Fruit fly (Drosophila melanogaster) whole organism, embryonic: Measurements from ENCODE around the gene CG43867.
A peak's percentile ranks its signal among the peaks of the same experiment; 100 is the strongest.

Experiments
- CG10147 ChIP-seq: fragments of 200-800 bp; sonication (Bioruptor generic); optimal IDR thresholded peaks from 2 replicates; lab custom pipeline; 2019; ENCODE audit warnings: missing biosample characterization, mild to moderate bottlenecking, missing genetic modification characterization, moderate library complexity
- CG11456 ChIP-seq: fragments of 200-800 bp; sonication (Bioruptor generic); IDR thresholded peaks from 3 replicates; pipeline ENCODE4 v1.3.6; 2022; ENCODE audit warnings: missing biosample characterization, missing genetic modification characterization
- CG11560 ChIP-seq: fragments of 200-800 bp; sonication (Bioruptor generic); IDR thresholded peaks from 3 replicates; pipeline ENCODE4 v1.3.6; 2022; ENCODE audit warnings: missing biosample characterization, missing genetic modification characterization
- CG12155 ChIP-seq: fragments of 200-800 bp; sonication (Bioruptor generic); optimal IDR thresholded peaks from 3 replicates; lab custom pipeline; 2016; ENCODE audit warnings: missing biosample characterization, missing genetic modification characterization
- CG12236 ChIP-seq: fragments of 200-800 bp; sonication (Bioruptor generic); optimal IDR thresholded peaks from 2 replicates; lab custom pipeline; 2016; ENCODE audit warnings: missing biosample characterization, missing genetic modification characterization
- CG12744 ChIP-seq: fragments of 200-800 bp; sonication (Bioruptor generic); optimal IDR thresholded peaks from 2 replicates; lab custom pipeline; 2016; ENCODE audit warnings: missing biosample characterization, missing genetic modification characterization
- CG1792 ChIP-seq: fragments of 200-800 bp; sonication (Bioruptor generic); optimal IDR thresholded peaks from 2 replicates; lab custom pipeline; 2016; ENCODE audit warnings: missing biosample characterization, missing genetic modification characterization
- CG1832 ChIP-seq: fragments of 200-800 bp; sonication (Bioruptor generic); optimal IDR thresholded peaks from 2 replicates; lab custom pipeline; 2017; ENCODE audit warnings: missing biosample characterization, mild to moderate bottlenecking, missing genetic modification characterization, inconsistent platforms
- CG2199 ChIP-seq: fragments of 200-800 bp; sonication (Bioruptor generic); IDR thresholded peaks from 3 replicates; pipeline ENCODE4 v1.3.6; 2022; ENCODE audit warnings: missing biosample characterization, missing genetic modification characterization
- CG3163 ChIP-seq: fragments of 200-800 bp; sonication (Bioruptor generic); optimal IDR thresholded peaks from 3 replicates; lab custom pipeline; 2016; ENCODE audit warnings: missing biosample characterization, missing genetic modification characterization
- CG4282 ChIP-seq: fragments of 200-800 bp; sonication (Bioruptor generic); optimal IDR thresholded peaks from 2 replicates; lab custom pipeline; 2016; ENCODE audit warnings: missing biosample characterization, missing genetic modification characterization
- CG4404 ChIP-seq: fragments of 200-800 bp; sonication (Bioruptor generic); IDR thresholded peaks from 2 replicates; pipeline ENCODE4 v1.3.6; 2022; ENCODE audit warnings: missing biosample characterization, missing genetic modification characterization
- CG6175 ChIP-seq: fragments of 200-800 bp; sonication (Bioruptor generic); IDR thresholded peaks from 3 replicates; pipeline ENCODE4 v1.3.6; 2022; ENCODE audit warnings: missing biosample characterization, missing genetic modification characterization
- CG6689 ChIP-seq: fragments of 200-800 bp; sonication (Bioruptor generic); IDR thresholded peaks from 2 replicates; pipeline ENCODE4 v1.3.6; 2022; ENCODE audit warnings: missing biosample characterization, missing genetic modification characterization
- CG8089 ChIP-seq: fragments of 200-800 bp; sonication (Bioruptor generic); optimal IDR thresholded peaks from 3 replicates; lab custom pipeline; 2016; ENCODE audit warnings: missing biosample characterization, missing genetic modification characterization
- CG8290 ChIP-seq, 3 experiments: fragments of 200-800 bp; sonication (Bioruptor generic); optimal IDR thresholded peaks; 2 replicates each; lab custom pipeline; 2016 to 2019; ENCODE audit warnings: missing biosample characterization in 3 of 3, missing genetic modification characterization in 3 of 3, mild to moderate bottlenecking in 2 of 3, moderate library complexity in 1 of 3
- CG9215 ChIP-seq: fragments of 200-800 bp; sonication (Bioruptor generic); IDR thresholded peaks from 2 replicates; pipeline ENCODE4 v1.3.6; 2022; ENCODE audit warnings: missing biosample characterization, missing genetic modification characterization
- Dip3 ChIP-seq: fragments of 200-800 bp; sonication (Bioruptor generic); optimal IDR thresholded peaks from 3 replicates; lab custom pipeline; 2016; ENCODE audit warnings: missing biosample characterization, missing genetic modification characterization
- GATAe ChIP-seq: fragments of 200-800 bp; sonication (Bioruptor generic); conservative IDR thresholded peaks from 2 replicates; pipeline ENCODE4 v1.3.6; 2022; ENCODE audit warnings: missing biosample characterization, missing genetic modification characterization
- Hmr ChIP-seq: fragments of 200-800 bp; sonication (Bioruptor generic); optimal IDR thresholded peaks from 3 replicates; lab custom pipeline; 2017; ENCODE audit warnings: mild to moderate bottlenecking, missing biosample characterization, missing genetic modification reagents, missing genetic modification characterization
- Neu2 ChIP-seq: fragments of 200-800 bp; sonication (Bioruptor generic); optimal IDR thresholded peaks from 3 replicates; lab custom pipeline; 2016; ENCODE audit warnings: missing biosample characterization, missing genetic modification characterization, borderline replicate concordance
- Oaz ChIP-seq: fragments of 200-800 bp; sonication (Bioruptor generic); IDR thresholded peaks from 2 replicates; pipeline ENCODE4 v1.3.6; 2022; ENCODE audit warnings: missing biosample characterization, missing genetic modification characterization
- Poxn ChIP-seq: fragments of 200-800 bp; sonication (Bioruptor generic); IDR thresholded peaks from 2 replicates; pipeline ENCODE4 v1.3.6; 2022; ENCODE audit warnings: missing biosample characterization, missing genetic modification characterization
- Rfx ChIP-seq: fragments of 200-800 bp; sonication (Bioruptor generic); IDR thresholded peaks from 2 replicates; pipeline ENCODE4 v1.3.6; 2022; ENCODE audit warnings: missing biosample characterization, missing genetic modification characterization
- Sry-δ ChIP-seq: fragments of 200-800 bp; sonication (Bioruptor generic); optimal IDR thresholded peaks from 2 replicates; lab custom pipeline; 2016; ENCODE audit warnings: missing biosample characterization, missing genetic modification characterization
- Ssrp ChIP-seq: fragments of 200-800 bp; sonication (Bioruptor generic); optimal IDR thresholded peaks from 2 replicates; lab custom pipeline; 2018; ENCODE audit warnings: missing biosample characterization, mild to moderate bottlenecking, missing genetic modification characterization, moderate library complexity
- bab2 ChIP-seq: fragments of 200-800 bp; sonication (Bioruptor generic); optimal IDR thresholded peaks from 2 replicates; lab custom pipeline; 2016; ENCODE audit warnings: missing biosample characterization, missing genetic modification characterization
- cad ChIP-seq: fragments of >200 bp; optimal IDR thresholded peaks from 2 replicates; lab custom pipeline; 2017; ENCODE audit warnings: missing biosample characterization, missing genetic modification characterization
- chm ChIP-seq: fragments of 200-800 bp; sonication (Bioruptor generic); IDR thresholded peaks from 2 replicates; pipeline ENCODE4 v1.3.6; 2022; ENCODE audit warnings: missing biosample characterization, missing genetic modification characterization
- chn ChIP-seq: fragments of 200-800 bp; sonication (Bioruptor generic); optimal IDR thresholded peaks from 2 replicates; lab custom pipeline; 2016; ENCODE audit warnings: missing biosample characterization, missing genetic modification characterization
- crp ChIP-seq, 2 experiments: fragments of 200-800 bp; sonication (Bioruptor generic); optimal IDR thresholded peaks; 2 replicates in 1 of 2; 3 replicates in 1 of 2; lab custom pipeline; 2017; ENCODE audit warnings: missing biosample characterization in 2 of 2, missing genetic modification characterization in 2 of 2, mild to moderate bottlenecking in 1 of 2, moderate library complexity in 1 of 2
- dpn ChIP-seq, 2 experiments: fragments of 200-800 bp; sonication (Bioruptor generic); optimal IDR thresholded peaks; 3 replicates each; lab custom pipeline; 2016; ENCODE audit warnings: missing biosample characterization in 2 of 2, missing genetic modification characterization in 2 of 2
- emc ChIP-seq: fragments of 200-800 bp; sonication (Bioruptor generic); optimal IDR thresholded peaks from 2 replicates; lab custom pipeline; 2016; ENCODE audit warnings: missing biosample characterization, missing genetic modification characterization
- gro ChIP-seq: fragments of 200-800 bp; sonication (Bioruptor generic); optimal IDR thresholded peaks from 2 replicates; lab custom pipeline; 2016; ENCODE audit warnings: missing biosample characterization, missing genetic modification characterization
- hth ChIP-seq: fragments of >200 bp; optimal IDR thresholded peaks from 2 replicates; lab custom pipeline; 2017; ENCODE audit warnings: inconsistent platforms
- ind ChIP-seq: fragments of 200-800 bp; sonication (Bioruptor generic); optimal IDR thresholded peaks from 3 replicates; lab custom pipeline; 2016; ENCODE audit warnings: missing biosample characterization, missing genetic modification characterization
- kni ChIP-seq: fragments of 200-800 bp; sonication (Bioruptor generic); optimal IDR thresholded peaks from 3 replicates; lab custom pipeline; 2017; ENCODE audit warnings: mild to moderate bottlenecking, missing biosample characterization, missing genetic modification reagents, missing genetic modification characterization
- maf-S ChIP-seq: fragments of 200-800 bp; sonication (Bioruptor generic); optimal IDR thresholded peaks from 2 replicates; lab custom pipeline; 2016; ENCODE audit warnings: missing biosample characterization, missing genetic modification characterization
- nerfin-1 ChIP-seq: fragments of 200-800 bp; sonication (Bioruptor generic); optimal IDR thresholded peaks from 3 replicates; lab custom pipeline; 2019; ENCODE audit warnings: missing biosample characterization, mild to moderate bottlenecking, missing genetic modification characterization, moderate library complexity
- onecut ChIP-seq: fragments of 200-800 bp; sonication (Bioruptor generic); IDR thresholded peaks from 2 replicates; pipeline ENCODE4 v1.3.6; 2022; ENCODE audit warnings: missing biosample characterization, missing genetic modification characterization
- pho ChIP-seq: fragments of 200-800 bp; sonication (Bioruptor generic); optimal IDR thresholded peaks from 2 replicates; lab custom pipeline; 2016; ENCODE audit warnings: missing biosample characterization, missing genetic modification characterization
- repo ChIP-seq: fragments of 200-800 bp; sonication (Bioruptor generic); optimal IDR thresholded peaks from 2 replicates; lab custom pipeline; 2016; ENCODE audit warnings: missing biosample characterization, missing genetic modification characterization
- sim ChIP-seq: fragments of 200-800 bp; sonication (Bioruptor generic); IDR thresholded peaks from 2 replicates; pipeline ENCODE4 v1.3.6; 2022; ENCODE audit warnings: missing biosample characterization, missing genetic modification characterization
- sisA ChIP-seq: fragments of 200-800 bp; sonication (Bioruptor generic); IDR thresholded peaks from 2 replicates; pipeline ENCODE4 v1.3.6; 2022; ENCODE audit warnings: missing biosample characterization, missing genetic modification characterization
- stc ChIP-seq: fragments of 200-800 bp; sonication (Bioruptor generic); IDR thresholded peaks from 2 replicates; pipeline ENCODE4 v1.3.6; 2022; ENCODE audit warnings: missing biosample characterization, missing genetic modification characterization
- tin ChIP-seq: fragments of 200-800 bp; sonication (Bioruptor generic); optimal IDR thresholded peaks from 3 replicates; lab custom pipeline; 2016; ENCODE audit warnings: missing biosample characterization, missing genetic modification characterization
- tna ChIP-seq: fragments of 200-800 bp; sonication (Bioruptor generic); IDR thresholded peaks from 2 replicates; pipeline ENCODE4 v1.3.6; 2022; ENCODE audit warnings: missing biosample characterization, missing genetic modification characterization; ENCODE audit not compliant: partially characterized antibody
- twi ChIP-seq: fragments of 200-800 bp; optimal IDR thresholded peaks from 2 replicates; lab custom pipeline; 2019; ENCODE audit warnings: missing biosample characterization, mild to moderate bottlenecking, missing genetic modification characterization, moderate library complexity
- unc-4 ChIP-seq: fragments of 200-800 bp; sonication (Bioruptor generic); IDR thresholded peaks from 2 replicates; pipeline ENCODE4 v1.3.6; 2022; ENCODE audit warnings: missing biosample characterization, missing genetic modification characterization; ENCODE audit not compliant: partially characterized antibody
- vvl ChIP-seq: fragments of 200-800 bp; sonication (Bioruptor generic); IDR thresholded peaks from 2 replicates; pipeline ENCODE4 v1.3.6; 2022; ENCODE audit warnings: missing biosample characterization, missing genetic modification characterization

The CG43867 gene

DNA sequence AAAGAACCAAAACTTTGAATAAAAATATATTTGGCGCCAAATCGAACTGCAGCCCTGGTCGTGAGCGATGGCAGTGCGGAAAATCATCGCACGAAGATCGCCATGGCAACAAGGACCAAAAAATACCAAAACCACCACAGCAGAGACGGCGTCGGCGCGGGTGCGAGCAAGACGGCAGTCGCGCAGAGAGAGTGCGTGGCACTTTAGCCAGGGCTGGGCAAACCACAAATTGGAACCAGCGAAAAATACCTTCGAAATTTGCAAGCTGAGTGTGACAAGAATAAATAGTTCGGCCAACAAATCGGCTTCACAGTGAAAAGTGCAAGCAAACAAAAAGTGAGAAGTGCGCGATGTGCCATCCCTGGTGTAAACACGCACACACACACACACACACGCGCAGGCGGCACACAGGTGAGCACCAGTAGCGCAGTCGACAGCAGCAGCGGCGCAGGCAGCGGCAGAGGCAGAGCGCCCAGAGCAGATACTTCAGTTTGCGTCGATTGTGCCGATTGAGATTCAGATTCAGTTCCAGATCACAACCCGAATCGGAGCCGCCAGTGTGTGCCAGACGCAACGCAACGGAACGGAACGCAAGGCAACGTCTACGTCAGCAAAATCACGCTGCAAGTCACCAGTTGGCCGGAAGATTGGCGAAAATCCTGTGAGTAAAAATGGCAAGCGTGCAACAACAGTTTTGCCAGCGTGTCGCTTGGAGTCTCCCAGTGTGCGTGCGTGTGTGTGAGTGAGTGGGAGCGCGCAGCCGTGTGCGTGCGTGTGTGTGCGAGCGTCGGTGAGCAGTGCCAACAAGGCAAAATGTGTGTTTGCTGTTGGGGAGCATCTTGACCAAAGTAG, 7.5 kb upstream of the CG43867 start, which contains the start of gene TRAM (continued):
- peak; percentile 96 for TF ChIP-seq sim (GFP tag; lab: Robert Waterston, UW)
- TF ChIP-seq twi (tag; lab: Kevin White, UChicago): peak; percentile 90
- peak; percentile 93 for TF ChIP-seq GATAe (GFP tag; lab: Robert Waterston, UW)
- peak; percentile 98 for TF ChIP-seq CG2199 (GFP tag; lab: Robert Waterston, UW)
- TF ChIP-seq chn (GFP tag; lab: Kevin White, UChicago): peak; percentile 99
- peak; percentile 95 for TF ChIP-seq emc (GFP tag; lab: Kevin White, UChicago)
- TF ChIP-seq tna: peak; percentile 68
- TF ChIP-seq Dip3: peak; percentile 97
- peak; percentile 97 for TF ChIP-seq maf-S (GFP tag; lab: Kevin White, UChicago)
- TF ChIP-seq Hmr: peak; percentile 99
- peak; percentile 97 for TF ChIP-seq CG12155 (GFP tag; lab: Kevin White, UChicago)
- peak; percentile 96 for TF ChIP-seq CG8290 (GFP tag; optimal IDR thresholded peaks at IDR 0.05; lab: Kevin White, UChicago)
- TF ChIP-seq CG8290 (tag; optimal IDR thresholded peaks at IDR 0.05; lab: Kevin White, UChicago): peak; percentile 97 to 99
- peak in 1 of 2 experiments; percentile 76 for TF ChIP-seq crp (GFP tag; optimal IDR thresholded peaks at IDR 0.05; lab: Kevin White, UChicago)
- peak; percentile 97 for TF ChIP-seq CG1792 (GFP tag; lab: Kevin White, UChicago)
- peak; percentile 98 for TF ChIP-seq Oaz (GFP tag; lab: Robert Waterston, UW)
- TF ChIP-seq chm: peak; percentile 99
- peak; percentile 95 for TF ChIP-seq CG4282 (GFP tag; lab: Kevin White, UChicago)
- peak; percentile 96 for TF ChIP-seq CG12236
- peak; percentile 99 for TF ChIP-seq Rfx (GFP tag; lab: Robert Waterston, UW)
- TF ChIP-seq ind (GFP tag; lab: Kevin White, UChicago): peak; percentile 99
- TF ChIP-seq onecut: peak; percentile 97
- TF ChIP-seq CG12744 (GFP tag; lab: Kevin White, UChicago): peak; percentile 98
- peak; percentile 96 for TF ChIP-seq CG10147 (GFP tag; lab: Kevin White, UChicago)
- peak; percentile 82 for TF ChIP-seq unc-4 (GFP tag; lab: Robert Waterston, UW)
- peak; percentile 99 for TF ChIP-seq CG4404 (GFP tag; lab: Robert Waterston, UW)
- TF ChIP-seq CG6689 (GFP tag; lab: Robert Waterston, UW): peak; percentile 99
- peak; percentile 98 for TF ChIP-seq stc
- no peak for TF ChIP-seq hth (lab: Kevin White, UChicago)
- TF ChIP-seq bab2 (GFP tag; lab: Kevin White, UChicago): peak; percentile 99
- TF ChIP-seq CG11456: peak; percentile 99
- no peak for TF ChIP-seq cad (GFP tag; lab: Kevin White, UChicago)
- TF ChIP-seq pho: peak; percentile 98
- TF ChIP-seq CG3163 (GFP tag; lab: Kevin White, UChicago): peak; percentile 91
- peak; percentile 97 for TF ChIP-seq kni (GFP tag; lab: Kevin White, UChicago)
- TF ChIP-seq Poxn (GFP tag; lab: Robert Waterston, UW): peak; percentile 98
- TF ChIP-seq gro (GFP tag; lab: Kevin White, UChicago): peak; percentile 98
- TF ChIP-seq vvl (GFP tag; lab: Robert Waterston, UW): peak; percentile 99
- TF ChIP-seq CG8089 (GFP tag; lab: Kevin White, UChicago): peak; percentile 98
- TF ChIP-seq Ssrp (tag; lab: Kevin White, UChicago): peak; percentile 97
- peak; percentile 92 for TF ChIP-seq CG11560 (tag; lab: Robert Waterston, UW)
- peak; percentile 98 for TF ChIP-seq tin (GFP tag; lab: Kevin White, UChicago)
- peak; percentile 94 for TF ChIP-seq Sry-δ
- peak; percentile 92 for TF ChIP-seq CG1832 (GFP tag; lab: Kevin White, UChicago)
- peak; percentile 96 for TF ChIP-seq CG6175 (GFP tag; lab: Robert Waterston, UW)
- peak; percentile 99 for TF ChIP-seq sisA (GFP tag; lab: Robert Waterston, UW)
- peak; percentile 97 for TF ChIP-seq CG9215 (GFP tag; lab: Robert Waterston, UW)
- TF ChIP-seq Neu2 (GFP tag; lab: Kevin White, UChicago): peak; percentile 92
- peak; percentile 96 for TF ChIP-seq repo (GFP tag; lab: Kevin White, UChicago)
- peak; percentile 95 for TF ChIP-seq nerfin-1
- TF ChIP-seq dpn (GFP tag; optimal IDR thresholded peaks at IDR 0.05; lab: Kevin White, UChicago): peak; percentile 98 to 99
